Fruit fly (Drosophila melanogaster) whole organism, wandering third instar larva: Measurements from ENCODE around the gene MAPk-Ak2.
A peak's percentile ranks its signal among the peaks of the same experiment; 100 is the strongest.

ENCODE experiments used
- Abd-B ChIP-seq: fragments of >200 bp; optimal IDR thresholded peaks from 2 replicates; lab custom pipeline; 2017; ENCODE audit warnings: missing biosample characterization, missing genetic modification characterization
- CG32264 ChIP-seq: fragments of 200-800 bp; sonication (Bioruptor generic); optimal IDR thresholded peaks from 2 replicates; lab custom pipeline; 2016; ENCODE audit warnings: missing biosample characterization, missing genetic modification characterization
- CG9705 ChIP-seq: fragments of 200-800 bp; sonication (Bioruptor generic); optimal IDR thresholded peaks from 2 replicates; lab custom pipeline; 2018; ENCODE audit warnings: missing biosample characterization, mild to moderate bottlenecking, missing genetic modification characterization
- CrebA ChIP-seq: fragments of 200-800 bp; sonication (Bioruptor generic); optimal IDR thresholded peaks from 2 replicates; lab custom pipeline; 2016; ENCODE audit warnings: missing biosample characterization, mild to moderate bottlenecking, missing genetic modification characterization, borderline replicate concordance
- Dfd ChIP-seq: fragments of >200 bp; optimal IDR thresholded peaks from 2 replicates; lab custom pipeline; 2017; ENCODE audit warnings: missing biosample characterization, missing genetic modification characterization
- Dif ChIP-seq: fragments of 200-275, 200-300 bp; sonication (Bioruptor generic); optimal IDR thresholded peaks from 2 replicates; lab custom pipeline; 2018; ENCODE audit warnings: missing biosample characterization, missing genetic modification characterization; ENCODE audit not compliant: partially characterized antibody
- GATAd ChIP-seq: sonication (Bioruptor generic); optimal IDR thresholded peaks from 2 replicates; lab custom pipeline; 2016; ENCODE audit warnings: missing biosample characterization, missing genetic modification characterization
- HLH106 ChIP-seq: fragments of 200-800 bp; optimal IDR thresholded peaks from 3 replicates; lab custom pipeline; 2019; ENCODE audit warnings: missing biosample characterization, mild to moderate bottlenecking, missing genetic modification characterization, moderate library complexity
- Hnf4 ChIP-seq: fragments of 200-800 bp; sonication (Bioruptor generic); optimal IDR thresholded peaks from 2 replicates; lab custom pipeline; 2016; ENCODE audit warnings: missing biosample characterization, mild to moderate bottlenecking, missing genetic modification characterization
- Hr78 ChIP-seq: fragments of >200 bp; optimal IDR thresholded peaks from 2 replicates; lab custom pipeline; 2017; ENCODE audit warnings: missing biosample characterization, missing genetic modification characterization
- Hr83 ChIP-seq: fragments of 200-300 bp; sonication (Bioruptor generic); optimal IDR thresholded peaks from 2 replicates; lab custom pipeline; 2016; ENCODE audit warnings: missing biosample characterization, mild to moderate bottlenecking, missing genetic modification characterization, moderate library complexity; ENCODE audit not compliant: poor library complexity, severe bottlenecking
- Jra ChIP-seq: sonication (Bioruptor generic); optimal IDR thresholded peaks from 2 replicates; lab custom pipeline; 2016; ENCODE audit warnings: missing biosample characterization, missing genetic modification characterization
- Mio ChIP-seq: sonication (Bioruptor generic); optimal IDR thresholded peaks from 2 replicates; lab custom pipeline; 2016; ENCODE audit warnings: missing biosample characterization, missing genetic modification characterization
- Myc ChIP-seq: fragments of >200 bp; optimal IDR thresholded peaks from 2 replicates; lab custom pipeline; 2017
- N ChIP-seq: fragments of >200 bp; optimal IDR thresholded peaks from 2 replicates; lab custom pipeline; 2018; ENCODE audit warnings: missing biosample characterization, missing external identifiers, missing genetic modification characterization
- OdsH ChIP-seq: fragments of 200-800 bp; sonication (Bioruptor generic); optimal IDR thresholded peaks from 2 replicates; lab custom pipeline; 2016; ENCODE audit warnings: missing biosample characterization, mild to moderate bottlenecking, missing genetic modification characterization
- Rel ChIP-seq, 2 experiments: fragments of 200-800 bp; sonication (Bioruptor generic) in 1 of 2; optimal IDR thresholded peaks; 2 replicates in 1 of 2; 3 replicates in 1 of 2; lab custom pipeline; 2016 to 2019; ENCODE audit warnings: mild to moderate bottlenecking in 2 of 2, missing biosample characterization in 2 of 2, missing genetic modification characterization in 2 of 2, moderate library complexity in 1 of 2
- Sp1 ChIP-seq: fragments of 200-800 bp; sonication (Bioruptor generic); optimal IDR thresholded peaks from 3 replicates; lab custom pipeline; 2019; ENCODE audit warnings: missing biosample characterization, mild to moderate bottlenecking, missing genetic modification characterization, moderate library complexity
- br ChIP-seq: fragments of 200-800 bp; sonication (Bioruptor generic); optimal IDR thresholded peaks from 2 replicates; lab custom pipeline; 2016; ENCODE audit warnings: missing biosample characterization, missing genetic modification characterization
- brk ChIP-seq: fragments of 200-800 bp; sonication (Bioruptor generic); optimal IDR thresholded peaks from 2 replicates; lab custom pipeline; 2016; ENCODE audit warnings: missing biosample characterization, mild to moderate bottlenecking, missing genetic modification characterization
- dl ChIP-seq, 2 experiments: fragments of 175-275, 200-275 bp in 1 of 2; fragments of 200-275 bp in 1 of 2; sonication (Bioruptor generic); optimal IDR thresholded peaks; lab custom pipeline; 2018; ENCODE audit warnings: mild to moderate bottlenecking in 2 of 2, missing biosample characterization in 2 of 2, missing genetic modification characterization in 2 of 2, moderate library complexity in 2 of 2; ENCODE audit not compliant: partially characterized antibody in 2 of 2, insufficient read depth in 1 of 2
- dmrt93B ChIP-seq: fragments of 200-800 bp; sonication (Bioruptor generic); optimal IDR thresholded peaks from 2 replicates; lab custom pipeline; 2018; ENCODE audit warnings: missing biosample characterization, mild to moderate bottlenecking, missing genetic modification characterization
- dsf ChIP-seq: sonication (Bioruptor generic); optimal IDR thresholded peaks from 2 replicates; lab custom pipeline; 2016; ENCODE audit warnings: missing biosample characterization, missing genetic modification characterization, borderline replicate concordance
- ey ChIP-seq: fragments of 200-800 bp; sonication (Bioruptor generic); optimal IDR thresholded peaks from 2 replicates; lab custom pipeline; 2016; ENCODE audit warnings: missing biosample characterization, missing genetic modification characterization
- foxo ChIP-seq, 2 experiments: fragments of 200-800 bp; sonication (Bioruptor generic); optimal IDR thresholded peaks; 2 replicates in 1 of 2; 3 replicates in 1 of 2; lab custom pipeline; 2016 to 2017; ENCODE audit warnings: missing biosample characterization in 2 of 2, missing genetic modification characterization in 2 of 2
- fru ChIP-seq: fragments of 200-800 bp; sonication (Bioruptor generic); optimal IDR thresholded peaks from 3 replicates; lab custom pipeline; 2016; ENCODE audit warnings: missing biosample characterization, mild to moderate bottlenecking, missing genetic modification characterization
- h ChIP-seq: fragments of 200-800 bp; sonication (Bioruptor generic); optimal IDR thresholded peaks from 3 replicates; lab custom pipeline; 2016; ENCODE audit warnings: missing biosample characterization, mild to moderate bottlenecking, missing genetic modification characterization
- jim ChIP-seq: fragments of 175-275, 200-325 bp; sonication (Bioruptor generic); optimal IDR thresholded peaks from 2 replicates; lab custom pipeline; 2016; ENCODE audit warnings: missing biosample characterization, mild to moderate bottlenecking, missing genetic modification characterization
- lola ChIP-seq: fragments of >200 bp; optimal IDR thresholded peaks from 2 replicates; lab custom pipeline; 2017; ENCODE audit warnings: missing biosample characterization, missing genetic modification characterization
- pan ChIP-seq: fragments of >200 bp; optimal IDR thresholded peaks from 2 replicates; lab custom pipeline; 2017
- psq ChIP-seq: fragments of 200-800 bp; sonication (Bioruptor generic); optimal IDR thresholded peaks from 3 replicates; lab custom pipeline; 2017; ENCODE audit warnings: missing biosample characterization, mild to moderate bottlenecking, missing genetic modification characterization, moderate library complexity
- rgr ChIP-seq: fragments of 200-800 bp; sonication (Bioruptor generic); optimal IDR thresholded peaks from 3 replicates; lab custom pipeline; 2016; ENCODE audit warnings: missing biosample characterization, mild to moderate bottlenecking, missing genetic modification characterization
- sage ChIP-seq: fragments of 200-800 bp; sonication (Bioruptor generic); optimal IDR thresholded peaks from 2 replicates; lab custom pipeline; 2016; ENCODE audit warnings: missing biosample characterization, mild to moderate bottlenecking, missing genetic modification characterization
- sv ChIP-seq: fragments of 200-800 bp; sonication (Bioruptor generic); optimal IDR thresholded peaks from 3 replicates; lab custom pipeline; 2016; ENCODE audit warnings: missing biosample characterization, missing genetic modification characterization
- tai ChIP-seq: sonication (Bioruptor generic); optimal IDR thresholded peaks from 2 replicates; lab custom pipeline; 2016; ENCODE audit warnings: missing biosample characterization, missing genetic modification characterization
- woc ChIP-seq: sonication (Bioruptor generic); optimal IDR thresholded peaks from 2 replicates; lab custom pipeline; 2016; ENCODE audit warnings: missing biosample characterization, mild to moderate bottlenecking, missing genetic modification characterization

Gene MAPk-Ak2

DNA sequence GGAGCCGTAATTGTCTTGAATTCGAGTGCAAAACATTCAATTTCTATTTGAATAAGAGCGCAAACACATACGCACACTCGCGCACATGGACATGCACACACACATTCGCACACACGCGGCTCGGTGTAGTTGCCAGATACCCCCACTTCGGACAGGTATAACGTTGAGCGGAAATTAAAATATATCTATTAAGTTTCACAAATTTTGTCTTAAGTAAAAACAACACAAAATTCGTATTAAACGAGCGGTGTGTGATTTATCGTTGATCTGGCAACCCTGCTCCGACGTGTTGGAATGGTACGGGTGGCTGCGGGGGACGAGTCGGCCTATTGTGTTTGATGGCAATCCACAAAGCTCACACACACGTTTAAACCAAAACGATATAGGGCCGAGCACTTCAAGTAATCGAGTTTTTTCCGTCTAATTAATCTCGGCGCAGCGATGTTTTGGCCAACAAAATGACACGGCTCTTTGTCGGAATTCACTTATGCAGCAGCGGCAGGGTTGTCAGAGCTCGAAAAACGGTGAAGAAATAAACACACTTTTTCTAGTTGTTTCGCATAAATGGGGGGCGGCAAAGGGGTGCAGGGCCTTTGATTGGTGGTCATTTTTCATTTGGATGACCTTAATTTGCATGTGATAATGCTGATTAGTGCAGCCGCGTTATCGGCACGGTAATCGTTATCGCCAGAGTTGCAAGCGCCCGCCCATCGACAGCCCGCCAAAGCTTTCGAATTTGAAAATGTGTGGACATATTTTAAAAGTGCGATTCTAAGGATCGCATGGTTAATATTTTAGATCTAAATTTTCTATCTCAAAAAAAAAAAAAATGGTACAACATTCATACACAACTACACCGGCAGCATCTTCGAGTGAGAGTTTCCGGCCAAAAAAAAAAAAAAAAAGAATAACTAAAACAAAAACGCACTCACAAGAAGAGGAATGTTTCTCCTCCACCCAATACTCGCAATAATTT is 17.9 kb downstream of the MAPk-Ak2 start:
- TF ChIP-seq Mio (GFP tag; lab: Kevin White, UChicago), result peak; percentile 48
- no peak for TF ChIP-seq Dfd (GFP tag; lab: Kevin White, UChicago)
- no peak for TF ChIP-seq Hr78 (GFP tag; lab: Kevin White, UChicago)
- no peak for TF ChIP-seq N (GFP tag; lab: Kevin White, UChicago)
- TF ChIP-seq jim, result peak; percentile 51
- TF ChIP-seq Hnf4 (GFP tag; lab: Kevin White, UChicago), result peak; percentile 84
- peak; percentile 89 for TF ChIP-seq ey (GFP tag; lab: Kevin White, UChicago)
- TF ChIP-seq foxo (GFP tag; optimal IDR thresholded peaks at IDR 0.05; lab: Kevin White, UChicago), result peak in 1 of 2 experiments; percentile 88
- TF ChIP-seq Sp1, result peak; percentile 70
- peak; percentile 81 for TF ChIP-seq lola (GFP tag; lab: Kevin White, UChicago)
- peak; percentile 85 for TF ChIP-seq HLH106 (tag; lab: Kevin White, UChicago)
- peak; percentile 68 for TF ChIP-seq CG9705
- TF ChIP-seq GATAd, result no peak
- TF ChIP-seq dmrt93B (GFP tag; lab: Kevin White, UChicago), result peak; percentile 67
- TF ChIP-seq OdsH, result peak; percentile 75
- peak; percentile 82 for TF ChIP-seq CG32264
- peak; percentile 54 for TF ChIP-seq Hr83 (GFP tag; lab: Kevin White, UChicago)
- peak; percentile 87 for TF ChIP-seq h
- TF ChIP-seq fru (GFP tag; lab: Kevin White, UChicago), result peak; percentile 83
- peak; percentile 59 for TF ChIP-seq Jra (GFP tag; lab: Kevin White, UChicago)
- TF ChIP-seq sage (GFP tag; lab: Kevin White, UChicago), result peak; percentile 72
- TF ChIP-seq Abd-B (GFP tag; lab: Kevin White, UChicago), result no peak
- TF ChIP-seq br (GFP tag; lab: Kevin White, UChicago), result peak; percentile 86
- TF ChIP-seq Rel (GFP tag; optimal IDR thresholded peaks at IDR 0.05; lab: Kevin White, UChicago), result no peak
- TF ChIP-seq Rel (tag; optimal IDR thresholded peaks at IDR 0.05; lab: Kevin White, UChicago), result peak; percentile 54
- TF ChIP-seq rgr (GFP tag; lab: Kevin White, UChicago), result peak; percentile 87
- peak; percentile 64 for TF ChIP-seq sv
- TF ChIP-seq psq (GFP tag; lab: Kevin White, UChicago), result peak; percentile 52
- TF ChIP-seq Myc, result no peak
- TF ChIP-seq, all 38 proteins: peak for 22

DNA sequence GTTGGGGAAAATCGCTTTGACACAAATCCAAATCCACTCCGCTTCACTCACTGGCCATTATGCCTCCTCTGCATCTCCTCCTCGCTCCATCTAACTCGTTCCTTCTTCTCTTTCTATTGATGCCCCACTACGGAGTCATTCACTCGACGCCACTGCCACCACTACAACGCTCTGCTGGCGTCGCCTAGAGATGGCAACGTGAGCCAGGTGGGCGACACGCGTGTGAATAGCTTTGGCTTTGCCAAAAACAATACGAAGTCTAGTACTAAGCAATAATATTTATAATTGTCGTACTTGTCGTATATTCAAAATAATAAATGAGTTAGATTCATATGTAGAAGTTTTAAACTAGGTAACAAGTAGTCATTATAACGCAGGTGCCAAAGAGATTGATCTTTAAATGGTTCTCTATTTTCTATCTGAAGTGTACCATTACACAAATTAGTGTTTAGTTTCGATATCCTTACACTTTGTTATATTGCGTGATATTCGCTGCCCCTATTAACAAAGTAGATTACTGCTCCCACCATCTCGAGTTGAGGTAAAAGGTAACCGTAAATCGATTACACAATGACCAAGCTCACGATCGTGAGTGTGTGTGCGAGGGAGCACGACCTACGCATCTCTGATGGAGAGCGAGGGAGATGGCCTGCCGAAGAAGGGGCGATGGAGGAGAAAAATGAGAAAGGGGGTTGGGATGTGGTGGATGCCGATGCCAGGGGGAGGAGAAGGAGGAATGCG is 18.8 kb downstream of the MAPk-Ak2 start:
- TF ChIP-seq Rel (GFP tag; optimal IDR thresholded peaks at IDR 0.05; lab: Kevin White, UChicago) (no peak), Rel (tag; optimal IDR thresholded peaks at IDR 0.05; lab: Kevin White, UChicago) (no peak), CG32264 (no peak), HLH106 (tag; lab: Kevin White, UChicago) (no peak), dl (GFP tag; optimal IDR thresholded peaks at IDR 0.05; lab: Kevin White, UChicago; ENCODE audit: insufficient read depth in 1 of 2, partially characterized antibody in 2 of 2) (no peak), Hr83 (GFP tag; lab: Kevin White, UChicago) (peak; percentile 29), jim (no peak), br (GFP tag; lab: Kevin White, UChicago) (peak; percentile 44), N (GFP tag; lab: Kevin White, UChicago) (no peak), fru (GFP tag; lab: Kevin White, UChicago) (peak; percentile 8), Dif (GFP tag; lab: Kevin White, UChicago) (no peak), pan (no peak), GATAd (no peak), Myc (no peak), tai (GFP tag; lab: Kevin White, UChicago) (no peak), sv (no peak), Hr78 (GFP tag; lab: Kevin White, UChicago) (no peak), psq (GFP tag; lab: Kevin White, UChicago) (no peak), Jra (GFP tag; lab: Kevin White, UChicago) (no peak), h (peak; percentile 23), sage (GFP tag; lab: Kevin White, UChicago) (no peak), dsf (no peak), rgr (GFP tag; lab: Kevin White, UChicago) (peak; percentile 13), dmrt93B (GFP tag; lab: Kevin White, UChicago) (no peak), OdsH (no peak), Mio (GFP tag; lab: Kevin White, UChicago) (no peak), brk (GFP tag; lab: Kevin White, UChicago) (no peak), woc (peak; percentile 74), Hnf4 (GFP tag; lab: Kevin White, UChicago) (no peak), Abd-B (GFP tag; lab: Kevin White, UChicago) (no peak), CrebA (GFP tag; lab: Kevin White, UChicago) (no peak), foxo (GFP tag; optimal IDR thresholded peaks at IDR 0.05; lab: Kevin White, UChicago) (peak in 1 of 2 experiments; percentile 39), ey (GFP tag; lab: Kevin White, UChicago) (peak; percentile 13)
